Worm (Caenorhabditis elegans): Measurements from ENCODE around the gene xbp-1.

xbp-1 gene

ce11 chrIII:4223668-4224127 is 30.1 kb downstream of the xbp-1 start (continued):
- no peak for TF ChIP-seq attf-4 (tag; optimal IDR thresholded peaks at IDR 0.05)
- peak; percentile 4 for TF ChIP-seq nhr-102 (tag; optimal IDR thresholded peaks at IDR 0.05)
- peak; percentile 72 for TF ChIP-seq egl-43 (GFP tag; IDR thresholded peaks at IDR 0.05)
- TF ChIP-seq ama-1 (optimal IDR thresholded peaks at IDR 0.05), result no peak
- TF ChIP-seq lin-15B (tag; optimal IDR thresholded peaks at IDR 0.05), result no peak
- peak in 1 of 2 experiments; percentile 99 for TF ChIP-seq unc-62 (GFP tag; optimal IDR thresholded peaks at IDR 0.05 in 1 of 2)
- no peak for TF ChIP-seq unc-62 (tag; optimal IDR thresholded peaks at IDR 0.05)
- TF ChIP-seq ceh-32 (tag; optimal IDR thresholded peaks at IDR 0.05; ENCODE audit: poor library complexity), result peak; percentile 50
- peak; percentile 79 for TF ChIP-seq nhr-77 (tag; optimal IDR thresholded peaks at IDR 0.05)

DNA sequence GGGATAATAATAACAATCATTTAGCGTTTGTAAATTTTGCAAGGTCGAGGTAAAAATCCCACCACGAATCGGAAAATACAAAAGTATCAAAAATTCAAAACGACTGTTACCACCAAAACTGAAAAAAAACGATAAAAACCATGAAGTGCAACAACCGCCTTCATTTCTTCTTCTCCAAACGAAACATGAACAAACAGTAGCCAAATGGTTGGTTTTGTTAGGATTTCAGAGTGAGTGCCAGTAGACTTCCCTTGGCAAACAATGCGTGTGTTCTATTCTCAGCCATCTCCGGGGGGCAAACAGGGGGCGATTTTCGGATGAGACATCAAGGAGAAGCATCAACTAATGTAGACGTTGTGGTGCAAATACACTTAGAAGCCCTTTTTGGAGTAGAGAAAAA is 31.1 kb downstream of the xbp-1 start:
- TF ChIP-seq nhr-6 (tag; optimal IDR thresholded peaks at IDR 0.05) (no peak), lim-7 (GFP tag; IDR thresholded peaks at IDR 0.05) (no peak), tag-97 (GFP tag; IDR thresholded peaks at IDR 0.05) (no peak), madf-9 (GFP tag; conservative IDR thresholded peaks at IDR 0.05) (no peak), nhr-237 (tag; optimal IDR thresholded peaks at IDR 0.05) (no peak), set-16 (GFP tag; IDR thresholded peaks at IDR 0.05) (no peak), zfp-3 (GFP tag; conservative IDR thresholded peaks at IDR 0.05) (no peak), ama-1 (optimal IDR thresholded peaks at IDR 0.05) (no peak), T20F7.1 (GFP tag; optimal IDR thresholded peaks at IDR 0.05) (no peak), hlh-30 (tag; optimal IDR thresholded peaks at IDR 0.05; ENCODE audit: insufficient read depth) (no peak), F44E2.7 (GFP tag; IDR thresholded peaks at IDR 0.05) (no peak), Y75B8A.6 (GFP tag; IDR thresholded peaks at IDR 0.05) (no peak), dmd-9 (GFP tag; IDR thresholded peaks at IDR 0.05) (no peak), rbr-2 (tag; optimal IDR thresholded peaks at IDR 0.05) (no peak), mxl-2 (GFP tag; conservative IDR thresholded peaks at IDR 0.05) (no peak), mes-2 (tag; optimal IDR thresholded peaks at IDR 0.05; ENCODE audit: poor library complexity, severe bottlenecking) (no peak), vab-7 (GFP tag; IDR thresholded peaks at IDR 0.05) (no peak), zag-1 (tag; optimal IDR thresholded peaks at IDR 0.05) (no peak)

- no peak for TF ChIP-seq hif-1 (tag; optimal IDR thresholded peaks at IDR 0.05)
- TF ChIP-seq nhr-102 (tag; optimal IDR thresholded peaks at IDR 0.05), result no peak
- TF ChIP-seq dve-1 (tag; optimal IDR thresholded peaks at IDR 0.05; ENCODE audit: insufficient read depth), result peak; percentile 37
- no peak for TF ChIP-seq nhr-6 (tag; optimal IDR thresholded peaks at IDR 0.05)
- TF ChIP-seq zip-2 (tag; optimal IDR thresholded peaks at IDR 0.05), result no peak
- peak; percentile 7 for TF ChIP-seq T20F7.1 (GFP tag; optimal IDR thresholded peaks at IDR 0.05)
- peak; percentile 72; the same call in 1 of the 2 replicates for TF ChIP-seq dmd-6 (GFP tag; IDR thresholded peaks at IDR 0.05)
- TF ChIP-seq Y48G9A.11 (GFP tag; IDR thresholded peaks at IDR 0.05), result no peak
- TF ChIP-seq hlh-11 (tag; optimal IDR thresholded peaks at IDR 0.05), result peak; percentile 51
- peak; percentile 75 for TF ChIP-seq nhr-28 (tag; optimal IDR thresholded peaks at IDR 0.05)
- no peak for TF ChIP-seq dmd-8 (GFP tag; IDR thresholded peaks at IDR 0.05)
- TF ChIP-seq php-3 (GFP tag; IDR thresholded peaks at IDR 0.05), result peak; percentile 31; the same call in 1 of the 2 replicates
- TF ChIP-seq ctbp-1 (GFP tag; IDR thresholded peaks at IDR 0.05), result no peak
- no peak for TF ChIP-seq madf-5 (GFP tag; IDR thresholded peaks at IDR 0.05)
- TF ChIP-seq rbr-2 (tag; optimal IDR thresholded peaks at IDR 0.05), result no peak
- no peak for TF ChIP-seq skn-1 (tag; optimal IDR thresholded peaks at IDR 0.05)
- TF ChIP-seq pqm-1 (tag; optimal IDR thresholded peaks at IDR 0.05), result peak; percentile 78
- peak; percentile 9 for TF ChIP-seq nhr-77 (tag; optimal IDR thresholded peaks at IDR 0.05)
- TF ChIP-seq T26A8.4 (GFP tag; IDR thresholded peaks at IDR 0.05), result no peak
- no peak for TF ChIP-seq aha-1 (tag)
- TF ChIP-seq pha-4 (GFP tag; IDR thresholded peaks at IDR 0.05), result no peak
- TF ChIP-seq pha-4 (tag; optimal IDR thresholded peaks at IDR 0.05), result no peak
Measured at ce11 chrIII:4227363-4227762, 33.8 kb downstream of the xbp-1 start.
